Worm (Caenorhabditis elegans) whole organism, young adult: ENCODE results near the gene R11D1.12.

Experiments used
- B0336.3 ChIP-seq: fragments of 200-800 bp; sonication (Bioruptor generic); IDR thresholded peaks from 2 replicates; pipeline ENCODE4 v1.3.6; 2022; ENCODE audit warnings: missing genetic modification characterization, missing compliant biosample characterization
- C17E4.6 ChIP-seq: fragments of 200-800 bp; sonication (Bioruptor generic); IDR thresholded peaks from 2 replicates; pipeline ENCODE4 v1.3.6; 2022; ENCODE audit warnings: missing genetic modification reagents, missing genetic modification characterization, missing compliant biosample characterization
- F33H1.4 ChIP-seq: fragments of 200-800 bp; sonication (Bioruptor generic); IDR thresholded peaks from 2 replicates; pipeline ENCODE4 v1.3.6; 2022; ENCODE audit warnings: missing genetic modification reagents, missing genetic modification characterization, missing compliant biosample characterization
- F52B5.7 ChIP-seq: sonication (generic microtip); optimal IDR thresholded peaks from 2 replicates; lab custom pipeline; 2016; ENCODE audit warnings: mild to moderate bottlenecking, missing genetic modification characterization, missing compliant biosample characterization
- F57A8.1 ChIP-seq: fragments of 200-800 bp; sonication (Bioruptor generic); optimal IDR thresholded peaks from 2 replicates; lab custom pipeline; 2018; ENCODE audit warnings: mild to moderate bottlenecking, missing genetic modification characterization, moderate library complexity, missing compliant biosample characterization
- akir-1 ChIP-seq: fragments of 200-800 bp; sonication (Bioruptor generic); optimal IDR thresholded peaks from 2 replicates; lab custom pipeline; 2018; ENCODE audit warnings: mild to moderate bottlenecking, missing genetic modification characterization, moderate library complexity, missing compliant biosample characterization
- atf-7 ChIP-seq: sonication (generic microtip); optimal IDR thresholded peaks from 2 replicates; lab custom pipeline; 2017; ENCODE audit warnings: mild to moderate bottlenecking, missing genetic modification characterization, missing compliant biosample characterization
- bed-1 ChIP-seq: fragments of 200-800 bp; sonication (Bioruptor generic); IDR thresholded peaks from 2 replicates; pipeline ENCODE4 v1.3.6; 2022; ENCODE audit warnings: missing genetic modification reagents, missing genetic modification characterization, missing compliant biosample characterization
- cebp-2 ChIP-seq: fragments of 200-800 bp; sonication (Bioruptor generic); IDR thresholded peaks from 2 replicates; pipeline ENCODE4 v1.3.6; 2022; ENCODE audit warnings: missing genetic modification characterization, missing compliant biosample characterization
- chd-7 ChIP-seq: sonication (generic microtip); optimal IDR thresholded peaks from 2 replicates; lab custom pipeline; 2016; ENCODE audit warnings: mild to moderate bottlenecking, missing genetic modification characterization, moderate library complexity, missing compliant biosample characterization
- dpl-1 ChIP-seq: fragments of 150-350 bp; optimal IDR thresholded peaks from 2 replicates; lab custom pipeline; 2014; ENCODE audit warnings: missing biosample characterization, missing genetic modification reagents, missing genetic modification characterization
- lin-35 ChIP-seq, 3 experiments: fragments of 150-350 bp in 2 of 3; sonication (generic microtip) in 1 of 3; optimal IDR thresholded peaks; 2 replicates each; lab custom pipeline; 2014 to 2018; ENCODE audit warnings: missing biosample characterization in 3 of 3, missing genetic modification characterization in 3 of 3, missing genetic modification reagents in 3 of 3
- lin-54 ChIP-seq: fragments of 200-800 bp; sonication (Bioruptor generic); optimal IDR thresholded peaks from 2 replicates; lab custom pipeline; 2018; ENCODE audit warnings: mild to moderate bottlenecking, missing genetic modification characterization, missing compliant biosample characterization
- madf-3 ChIP-seq: fragments of 200-800 bp; sonication (Bioruptor generic); IDR thresholded peaks from 2 replicates; pipeline ENCODE4 v1.3.6; 2022; ENCODE audit warnings: missing genetic modification reagents, missing genetic modification characterization, missing compliant biosample characterization
- madf-8 ChIP-seq: fragments of 200-800 bp; sonication (Bioruptor generic); conservative IDR thresholded peaks from 2 replicates; pipeline ENCODE4 v1.3.6; 2022; ENCODE audit warnings: missing genetic modification reagents, missing genetic modification characterization, missing compliant biosample characterization
- nfyb-1 ChIP-seq: fragments of 200-800 bp; sonication (Bioruptor generic); IDR thresholded peaks from 2 replicates; pipeline ENCODE4 v1.3.6; 2022; ENCODE audit warnings: missing genetic modification reagents, missing genetic modification characterization, missing compliant biosample characterization
- nhr-120 ChIP-seq: fragments of 200-800 bp; sonication (Bioruptor generic); IDR thresholded peaks from 2 replicates; pipeline ENCODE4 v1.3.6; 2022; ENCODE audit warnings: missing genetic modification characterization, missing compliant biosample characterization
- nhr-80 ChIP-seq: sonication (generic microtip); optimal IDR thresholded peaks from 2 replicates; lab custom pipeline; 2016; ENCODE audit warnings: missing genetic modification characterization, missing compliant biosample characterization
- nhr-90 ChIP-seq: sonication (generic microtip); optimal IDR thresholded peaks from 2 replicates; lab custom pipeline; 2016; ENCODE audit warnings: missing genotype, mild to moderate bottlenecking, missing genetic modification characterization, missing compliant biosample characterization
- snpc-1.1 ChIP-seq: sonication (generic microtip); optimal IDR thresholded peaks from 2 replicates; lab custom pipeline; 2017; ENCODE audit warnings: missing genetic modification characterization, mild to moderate bottlenecking, missing compliant biosample characterization, antibody characterized with exemption, moderate library complexity, missing genotype, missing genetic modification reagents; ENCODE audit not compliant: insufficient read depth
- sptf-2 ChIP-seq: fragments of 200-800 bp; sonication (Bioruptor generic); optimal IDR thresholded peaks from 2 replicates; lab custom pipeline; 2018; ENCODE audit warnings: mild to moderate bottlenecking, missing genetic modification characterization, missing compliant biosample characterization
- tbp1 ChIP-seq: fragments of 200-800 bp; sonication (Bioruptor generic); optimal IDR thresholded peaks from 2 replicates; lab custom pipeline; 2018; ENCODE audit warnings: mild to moderate bottlenecking, missing genetic modification characterization, missing compliant biosample characterization
- tbx-9 ChIP-seq: sonication (generic microtip); optimal IDR thresholded peaks from 2 replicates; lab custom pipeline; 2016; ENCODE audit warnings: borderline replicate concordance, missing genetic modification characterization, inconsistent platforms, missing compliant biosample characterization
- unc-62 ChIP-seq: fragments of 150-350 bp; optimal IDR thresholded peaks from 2 replicates; lab custom pipeline; 2014; ENCODE audit warnings: missing biosample characterization, missing genetic modification reagents, missing genetic modification characterization
- ztf-25 ChIP-seq: fragments of 200-800 bp; sonication (Bioruptor generic); IDR thresholded peaks from 2 replicates; pipeline ENCODE4 v1.3.6; 2022; ENCODE audit warnings: missing genetic modification reagents, missing genetic modification characterization, missing compliant biosample characterization

Gene R11D1.12

DNA sequence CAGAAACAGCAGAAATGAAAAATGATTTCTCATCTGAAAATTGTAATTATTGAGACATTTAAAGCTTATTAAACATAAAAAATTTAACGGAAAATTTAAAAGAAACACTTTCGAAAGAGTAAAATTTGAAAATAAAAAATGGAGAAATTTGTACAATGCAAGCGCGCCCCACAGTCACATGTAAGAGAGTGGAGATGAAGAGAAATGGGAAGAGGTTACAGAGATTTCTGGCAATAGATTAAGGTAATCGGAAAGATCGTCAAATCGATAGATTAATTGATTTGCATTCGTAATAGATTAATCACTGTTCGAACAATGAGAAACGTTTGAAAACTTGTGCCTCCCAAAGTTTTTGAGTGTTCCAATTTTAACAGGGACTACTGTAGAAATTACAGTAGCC lies 21.6 kb upstream of the R11D1.12 start, which contains the start of gene C15C8.4:
Gene C15C8.4 (minus strand): TSS at position 33 of the 400 bp plus-strand sequence.
- no peak for TF ChIP-seq tbp1

DNA sequence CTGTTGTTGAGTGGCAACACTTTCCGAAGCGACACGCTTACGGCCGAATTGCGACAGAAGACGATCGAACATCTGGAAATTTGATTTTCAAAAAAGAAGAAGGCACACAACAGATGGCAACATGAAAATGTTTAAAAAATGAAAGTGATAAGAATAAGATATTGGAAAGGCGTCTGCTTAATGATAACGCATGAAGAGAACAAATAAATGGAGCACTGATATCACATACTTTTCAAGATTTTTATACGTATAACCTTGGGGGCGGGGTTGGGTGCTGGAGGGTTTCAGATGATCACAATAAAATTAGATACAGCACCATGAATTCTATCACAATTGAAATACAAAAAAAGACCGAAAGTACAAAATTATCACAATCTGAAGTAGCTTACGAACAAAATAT lies 19.2 kb upstream of the R11D1.12 start, which contains the start of gene C15C8.7:
Gene C15C8.7 (minus strand): TSS at position 72 of the 400 bp plus-strand sequence.
- TF ChIP-seq nhr-80 (tag; lab: Kevin White, UChicago), result peak; percentile 26
- no peak for TF ChIP-seq nhr-120 (GFP tag; lab: Robert Waterston, UW)

DNA sequence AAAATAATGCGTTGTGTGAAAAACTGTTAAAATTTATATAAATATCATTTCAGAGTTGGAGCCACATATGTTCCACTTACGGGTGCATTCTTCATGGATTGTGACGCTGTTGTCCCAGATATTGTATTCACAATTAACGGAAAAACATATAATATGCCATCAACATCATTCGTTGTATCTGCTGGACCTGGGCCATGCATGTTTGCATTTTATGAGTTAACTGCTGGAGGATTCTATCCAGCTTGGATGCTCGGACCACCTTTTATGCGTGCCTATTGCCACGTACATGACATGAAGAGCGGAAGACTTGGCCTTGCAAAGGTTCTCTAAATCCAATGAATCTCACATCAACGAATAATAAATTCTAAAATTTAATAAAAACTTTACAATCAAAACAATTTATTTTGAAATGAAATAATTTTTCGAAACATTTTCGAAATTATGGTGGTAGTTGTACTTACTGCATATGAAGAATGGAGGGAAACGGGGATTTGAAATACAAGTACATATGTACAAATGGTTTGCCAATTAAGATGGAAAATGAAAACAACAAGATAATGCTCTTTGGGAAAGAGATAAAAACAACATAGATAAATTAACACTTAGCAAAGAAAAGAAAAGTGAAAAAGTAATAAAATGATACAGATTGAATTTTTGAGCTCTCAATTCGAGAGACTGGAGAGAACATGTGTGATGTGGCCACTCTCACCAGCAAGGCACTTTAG lies 18.1 kb upstream of the R11D1.12 start:
- TF ChIP-seq lin-54 (GFP tag; lab: Kevin White, UChicago) (no peak), F52B5.7 (tag; lab: Kevin White, UChicago) (peak; percentile 55), chd-7 (peak; percentile 11), dpl-1 (no peak), nhr-90 (tag; lab: Kevin White, UChicago) (peak; percentile 38), C17E4.6 (GFP tag; lab: Robert Waterston, UW) (no peak), nfyb-1 (GFP tag; lab: Robert Waterston, UW) (0 out of 2 replicates have a peak, but pooled peaks have one; percentile 17), cebp-2 (GFP tag; lab: Robert Waterston, UW) (0 out of 2 replicates have a peak, but pooled peaks have one; percentile 19), snpc-1.1 (tag; lab: Kevin White, UChicago) (no peak), nhr-80 (tag; lab: Kevin White, UChicago) (peak; percentile 41)

DNA sequence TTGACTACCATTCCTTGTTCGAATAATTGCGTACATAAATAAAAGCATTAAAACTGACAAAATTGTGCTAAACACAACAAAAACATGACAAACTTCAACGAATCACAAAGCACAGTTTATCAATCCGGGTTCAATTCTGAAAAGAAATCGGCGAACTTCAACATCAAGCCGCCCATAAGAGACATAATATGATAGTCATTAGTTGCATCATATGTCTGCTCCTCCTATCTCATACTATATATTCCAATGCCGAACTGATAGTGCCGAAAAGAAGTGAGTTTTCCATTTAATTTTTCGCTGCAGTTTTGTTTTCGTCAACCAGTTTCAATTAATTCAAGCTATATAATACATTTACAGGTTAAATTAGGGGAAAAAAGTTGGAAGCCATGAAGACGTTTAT lies 15.9 kb upstream of the R11D1.12 start, which contains the start of gene hrg-7:
Gene hrg-7 (plus strand): TSS at position 358 of the 400 bp plus-strand sequence.
- TF ChIP-seq B0336.3 (GFP tag; lab: Robert Waterston, UW) (no peak), atf-7 (tag; lab: Kevin White, UChicago) (no peak), nhr-80 (tag; lab: Kevin White, UChicago) (peak; percentile 94)

DNA sequence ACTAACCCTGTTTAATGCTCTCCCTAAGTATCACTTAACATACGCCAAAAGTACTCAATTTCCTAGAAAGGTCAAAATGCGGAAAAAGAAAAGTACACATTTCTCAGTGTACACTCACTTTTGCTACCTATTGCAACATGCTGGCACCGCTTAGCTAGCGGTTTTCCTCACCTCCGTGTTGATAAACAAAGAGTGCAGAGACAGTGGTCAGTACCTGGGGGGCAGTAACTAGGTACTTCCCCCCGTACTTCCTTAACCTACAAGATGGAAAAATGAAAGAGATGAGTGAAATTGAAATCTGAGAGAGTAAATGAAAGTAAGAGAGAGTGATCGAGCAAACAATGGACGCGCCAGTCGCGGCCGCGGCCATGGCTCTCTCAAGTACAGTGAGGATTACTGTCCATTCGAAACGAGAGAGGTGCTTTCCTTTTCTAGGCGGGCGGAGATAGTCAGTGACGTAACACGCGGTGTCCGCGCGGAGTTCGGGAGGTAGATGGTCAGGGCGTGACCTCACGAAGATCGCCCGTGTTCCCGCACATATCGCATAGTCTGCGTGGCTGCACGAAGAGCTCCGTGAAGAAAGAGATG lies 10.5 kb upstream of the R11D1.12 start, which contains the start of gene cky-1:
Gene cky-1 (plus strand): TSS at position 538 of the 588 bp plus-strand sequence.
- TF ChIP-seq unc-62 (no peak), tbx-9 (tag; lab: Kevin White, UChicago) (no peak), nhr-80 (tag; lab: Kevin White, UChicago) (no peak), madf-3 (GFP tag; lab: Robert Waterston, UW) (no peak), lin-35 (GFP tag; optimal IDR thresholded peaks at IDR 0.05; lab: Kevin White, UChicago) (no peak), sptf-2 (GFP tag; lab: Kevin White, UChicago) (no peak), bed-1 (GFP tag; lab: Robert Waterston, UW) (no peak), madf-8 (no peak), akir-1 (GFP tag; lab: Kevin White, UChicago) (no peak), F33H1.4 (GFP tag; lab: Robert Waterston, UW) (no peak), ztf-25 (GFP tag; lab: Robert Waterston, UW) (no peak)

DNA sequence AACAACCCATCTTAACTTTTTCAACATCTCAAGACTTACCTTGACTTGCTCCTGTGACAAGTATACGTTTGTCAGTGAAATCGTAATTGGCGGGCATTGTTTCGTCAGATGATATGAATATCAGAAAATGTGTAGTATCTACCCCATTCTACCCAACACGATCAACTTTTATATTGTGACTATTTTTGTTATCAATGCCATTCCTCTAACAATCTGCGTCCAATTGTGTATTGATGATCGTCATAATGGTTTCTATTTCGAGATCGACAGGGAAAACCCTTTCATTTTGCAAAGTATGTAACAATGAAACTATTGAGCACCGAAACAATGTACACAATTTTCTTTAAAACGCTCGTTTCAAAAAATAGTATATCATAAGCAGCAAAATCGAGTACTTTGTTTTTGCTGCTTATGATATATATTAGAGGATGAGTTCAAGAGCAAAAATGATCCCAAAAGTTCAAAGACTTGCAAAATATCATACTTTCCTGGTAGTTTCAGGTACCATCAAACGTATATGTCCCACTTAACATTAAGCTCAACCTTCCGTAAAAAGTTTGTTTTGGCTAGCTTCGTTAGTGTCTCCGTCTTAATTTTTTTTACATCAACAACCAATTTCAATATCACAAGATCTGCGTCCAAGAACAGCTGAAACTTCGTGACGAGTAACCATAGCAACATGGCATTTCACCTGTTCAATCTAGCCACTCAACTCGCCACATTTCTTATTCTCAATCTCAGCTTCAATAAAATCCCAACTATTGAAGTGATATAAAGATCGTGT lies 7.9 kb upstream of the R11D1.12 start, which contains the start of the genes dhs-21 and xbx-9:
Gene dhs-21 (minus strand): TSS at position 181 of the 784 bp plus-strand sequence.
Gene xbx-9 (plus strand): TSS at position 734 of the 784 bp plus-strand sequence.
- TF ChIP-seq nhr-80 (tag; lab: Kevin White, UChicago) (peak; percentile 70), F57A8.1 (GFP tag; lab: Kevin White, UChicago) (no peak)
